Worm (Caenorhabditis elegans) whole organism, late embryonic: ENCODE results near the gene srv-19.

Experiments
- C08G9.2 ChIP-seq: sonication (generic microtip); optimal IDR thresholded peaks from 2 replicates; lab custom pipeline; 2016; ENCODE audit warnings: mild to moderate bottlenecking, missing genetic modification characterization, moderate library complexity, missing compliant biosample characterization
- K09A11.1 ChIP-seq: sonication (generic microtip); optimal IDR thresholded peaks from 2 replicates; lab custom pipeline; 2017; ENCODE audit warnings: antibody characterized with exemption, mild to moderate bottlenecking, missing genetic modification characterization, missing compliant biosample characterization; ENCODE audit not compliant: insufficient read depth
- Y22D7AL.16 ChIP-seq: sonication (generic microtip); optimal IDR thresholded peaks from 2 replicates; lab custom pipeline; 2016; ENCODE audit warnings: missing genetic modification characterization, missing compliant biosample characterization
- ahr-1 ChIP-seq: sonication (generic microtip); optimal IDR thresholded peaks from 2 replicates; lab custom pipeline; 2016; ENCODE audit warnings: missing genetic modification characterization, missing compliant biosample characterization
- ceh-14 ChIP-seq: sonication (generic microtip); optimal IDR thresholded peaks from 2 replicates; lab custom pipeline; 2016; ENCODE audit warnings: missing genotype, missing genetic modification characterization, missing compliant biosample characterization
- ceh-18 ChIP-seq: sonication (generic microtip); optimal IDR thresholded peaks from 2 replicates; lab custom pipeline; 2016; ENCODE audit warnings: missing genetic modification characterization, missing compliant biosample characterization
- ceh-30 ChIP-seq: fragments of 150-350 bp; optimal IDR thresholded peaks from 2 replicates; lab custom pipeline; 2014; ENCODE audit warnings: missing biosample characterization, missing genetic modification characterization
- ceh-48 ChIP-seq: sonication (generic microtip); optimal IDR thresholded peaks from 2 replicates; lab custom pipeline; 2016; ENCODE audit warnings: missing genetic modification characterization, inconsistent platforms, missing compliant biosample characterization
- ceh-9 ChIP-seq: sonication (generic microtip); optimal IDR thresholded peaks from 2 replicates; lab custom pipeline; 2016; ENCODE audit warnings: mild to moderate bottlenecking, missing genetic modification characterization, inconsistent platforms, missing compliant biosample characterization
- che-1 ChIP-seq: sonication (generic microtip); optimal IDR thresholded peaks from 2 replicates; lab custom pipeline; 2016; ENCODE audit warnings: mild to moderate bottlenecking, missing genetic modification characterization, missing compliant biosample characterization
- elt-2 ChIP-seq: sonication (generic microtip); optimal IDR thresholded peaks from 2 replicates; lab custom pipeline; 2016; ENCODE audit warnings: missing genetic modification reagents, missing genetic modification characterization, missing compliant biosample characterization
- ets-4 ChIP-seq: sonication (generic microtip); optimal IDR thresholded peaks from 2 replicates; lab custom pipeline; 2016; ENCODE audit warnings: missing genetic modification characterization, missing compliant biosample characterization
- fax-1 ChIP-seq: sonication (generic microtip); optimal IDR thresholded peaks from 2 replicates; lab custom pipeline; 2016; ENCODE audit warnings: missing genotype, missing genetic modification characterization, missing compliant biosample characterization
- fkh-10 ChIP-seq: fragments of 150-350 bp; optimal IDR thresholded peaks from 2 replicates; lab custom pipeline; 2014; ENCODE audit warnings: missing biosample characterization, missing genetic modification reagents, missing genetic modification characterization
- gmeb-2 ChIP-seq: sonication (generic microtip); optimal IDR thresholded peaks from 2 replicates; lab custom pipeline; 2016; ENCODE audit warnings: missing genetic modification characterization, inconsistent platforms, missing compliant biosample characterization
- hlh-6 ChIP-seq: sonication (generic microtip); optimal IDR thresholded peaks from 2 replicates; lab custom pipeline; 2016; ENCODE audit warnings: missing genotype, missing genetic modification characterization, missing compliant biosample characterization
- hlh-8 ChIP-seq: sonication (generic microtip); optimal IDR thresholded peaks from 2 replicates; lab custom pipeline; 2016; ENCODE audit warnings: missing genotype, missing genetic modification characterization, missing compliant biosample characterization
- lim-6 ChIP-seq: sonication (generic microtip); optimal IDR thresholded peaks from 2 replicates; lab custom pipeline; 2016; ENCODE audit warnings: missing genetic modification characterization, missing compliant biosample characterization
- madf-2 ChIP-seq: sonication (generic microtip); optimal IDR thresholded peaks from 2 replicates; lab custom pipeline; 2017; ENCODE audit warnings: missing genetic modification characterization, missing compliant biosample characterization
- nfya-1 ChIP-seq: sonication (generic microtip); optimal IDR thresholded peaks from 2 replicates; lab custom pipeline; 2017; ENCODE audit warnings: missing genetic modification characterization, mild to moderate bottlenecking, missing compliant biosample characterization, antibody characterized with exemption, moderate library complexity
- nhr-11 ChIP-seq: fragments of 150-350 bp; optimal IDR thresholded peaks from 2 replicates; lab custom pipeline; 2014; ENCODE audit warnings: missing biosample characterization, missing genetic modification characterization
- nhr-232 ChIP-seq: sonication (generic microtip); optimal IDR thresholded peaks from 2 replicates; lab custom pipeline; 2016; ENCODE audit warnings: missing genetic modification characterization, missing compliant biosample characterization
- odd-2 ChIP-seq: sonication (generic microtip); optimal IDR thresholded peaks from 2 replicates; lab custom pipeline; 2017; ENCODE audit warnings: antibody characterized with exemption, mild to moderate bottlenecking, missing genetic modification characterization, missing compliant biosample characterization
- pros-1 ChIP-seq: fragments of 150-350 bp; optimal IDR thresholded peaks from 2 replicates; lab custom pipeline; 2014; ENCODE audit warnings: missing biosample characterization, missing genetic modification reagents, missing genetic modification characterization
- ref-2 ChIP-seq: sonication (generic microtip); optimal IDR thresholded peaks from 2 replicates; lab custom pipeline; 2016; ENCODE audit warnings: missing genetic modification characterization, missing compliant biosample characterization
- rnt-1 ChIP-seq: sonication (generic microtip); optimal IDR thresholded peaks from 2 replicates; lab custom pipeline; 2016; ENCODE audit warnings: missing genetic modification characterization, missing compliant biosample characterization
- sdc-2 ChIP-seq: sonication (generic microtip); optimal IDR thresholded peaks from 2 replicates; lab custom pipeline; 2016; ENCODE audit warnings: missing genotype, missing genetic modification characterization, missing compliant biosample characterization
- sox-2 ChIP-seq: fragments of 200-800 bp; sonication (Bioruptor generic); IDR thresholded peaks from 2 replicates; pipeline ENCODE4 v1.3.6; 2022; ENCODE audit warnings: missing genetic modification reagents, missing genetic modification characterization, missing compliant biosample characterization
- sox-4 ChIP-seq: sonication (generic microtip); optimal IDR thresholded peaks from 2 replicates; lab custom pipeline; 2017; ENCODE audit warnings: mild to moderate bottlenecking, missing genetic modification characterization, inconsistent platforms, missing compliant biosample characterization
- tbx-2 ChIP-seq: sonication (generic microtip); optimal IDR thresholded peaks from 2 replicates; lab custom pipeline; 2016; ENCODE audit warnings: missing genetic modification characterization, missing compliant biosample characterization
- unc-3 ChIP-seq, 2 experiments: fragments of 200-800 bp in 1 of 2; sonication (Bioruptor generic) in 1 of 2; sonication (generic microtip) in 1 of 2; conservative IDR thresholded peaks in 1 of 2; optimal IDR thresholded peaks in 1 of 2; 2 replicates each; pipeline versions ENCODE4 v1.3.6 to Lab custom; 2016 to 2022; ENCODE audit warnings: missing compliant biosample characterization in 2 of 2, missing genetic modification characterization in 2 of 2, missing genetic modification reagents in 1 of 2
- unc-42 ChIP-seq: sonication (generic microtip); optimal IDR thresholded peaks from 2 replicates; lab custom pipeline; 2016; ENCODE audit warnings: missing genotype, missing genetic modification characterization, missing compliant biosample characterization
- unc-55 ChIP-seq: sonication (generic microtip); optimal IDR thresholded peaks from 2 replicates; lab custom pipeline; 2017; ENCODE audit warnings: missing biosample characterization, missing genetic modification reagents, missing genetic modification characterization
- zip-5 ChIP-seq: sonication (generic microtip); optimal IDR thresholded peaks from 2 replicates; lab custom pipeline; 2016; ENCODE audit warnings: missing genetic modification characterization, missing compliant biosample characterization

srv-19 gene

DNA sequence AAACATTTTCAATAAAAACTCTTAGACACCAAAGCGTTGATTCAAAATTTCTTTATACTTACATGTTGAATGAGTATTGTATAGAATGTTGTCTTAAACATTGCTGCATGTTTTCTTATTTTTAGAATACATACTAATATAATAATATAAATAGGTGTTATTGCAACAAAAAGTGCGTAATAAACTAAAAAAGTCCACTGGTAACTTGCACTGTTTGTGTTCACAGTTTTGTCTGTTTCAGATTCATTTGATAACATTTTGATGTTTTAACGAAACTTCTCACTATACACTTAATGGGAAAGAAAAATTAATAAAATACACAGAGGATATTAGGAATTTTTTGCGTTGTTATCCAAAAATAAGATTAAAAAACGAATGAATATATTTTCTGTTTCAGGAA lies at the start of gene srv-19:
Gene srv-19, minus strand, starts transcription at position 101 of the 400 bp plus-strand sequence.
- TF ChIP-seq ceh-48 (tag; lab: Kevin White, UChicago) = no peak
- TF ChIP-seq Y22D7AL.16 (tag; lab: Kevin White, UChicago) = no peak
- no peak for TF ChIP-seq ceh-9
- TF ChIP-seq che-1 = no peak
- TF ChIP-seq ref-2 (tag; lab: Kevin White, UChicago) = no peak
- no peak for TF ChIP-seq zip-5
- TF ChIP-seq tbx-2 (tag; lab: Kevin White, UChicago) = no peak
- TF ChIP-seq ahr-1 (tag; lab: Kevin White, UChicago) = no peak
- no peak for TF ChIP-seq unc-3 (GFP tag; conservative IDR thresholded peaks at IDR 0.05; lab: Robert Waterston, UW)
- no peak for TF ChIP-seq unc-3 (tag; optimal IDR thresholded peaks at IDR 0.05; lab: Kevin White, UChicago)
- TF ChIP-seq sox-2 = no peak
- TF ChIP-seq elt-2 (tag; lab: Kevin White, UChicago) = no peak
- no peak for TF ChIP-seq ceh-18 (tag; lab: Kevin White, UChicago)
- TF ChIP-seq K09A11.1 (tag; lab: Kevin White, UChicago) = no peak
- no peak for TF ChIP-seq madf-2 (tag; lab: Kevin White, UChicago)

DNA sequence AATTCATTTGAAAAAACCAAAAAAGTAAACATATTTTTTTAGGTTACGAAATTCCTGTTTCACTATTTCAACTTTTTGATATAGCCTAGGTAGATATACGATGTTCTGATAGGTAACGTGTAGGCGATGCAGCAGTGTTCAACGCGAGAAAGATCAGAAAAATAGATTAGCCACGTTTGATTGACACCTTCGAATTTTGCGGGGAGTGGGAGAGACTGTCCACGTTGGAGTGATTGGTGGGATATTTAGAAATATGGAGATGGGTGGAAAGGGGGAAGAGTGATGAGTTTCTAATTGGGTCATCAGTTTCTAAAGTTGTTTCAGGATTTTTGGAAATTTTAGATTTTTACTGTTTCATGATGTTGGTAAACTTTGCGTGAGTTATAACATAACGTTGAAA lies 49.4 kb upstream of the srv-19 start:
- no peak for TF ChIP-seq unc-55
- no peak for TF ChIP-seq gmeb-2 (tag; lab: Kevin White, UChicago)
- no peak for TF ChIP-seq pros-1 (tag; lab: Kevin White, UChicago)
- no peak for TF ChIP-seq nhr-232
- TF ChIP-seq lim-6 (tag; lab: Kevin White, UChicago) = no peak
- no peak for TF ChIP-seq ets-4 (tag; lab: Kevin White, UChicago)
- TF ChIP-seq ceh-30 (tag; lab: Kevin White, UChicago) = no peak
- no peak for TF ChIP-seq ceh-18 (tag; lab: Kevin White, UChicago)
- no peak for TF ChIP-seq rnt-1
- TF ChIP-seq hlh-8 (tag; lab: Kevin White, UChicago) = no peak
- no peak for TF ChIP-seq C08G9.2 (tag; lab: Kevin White, UChicago)

DNA sequence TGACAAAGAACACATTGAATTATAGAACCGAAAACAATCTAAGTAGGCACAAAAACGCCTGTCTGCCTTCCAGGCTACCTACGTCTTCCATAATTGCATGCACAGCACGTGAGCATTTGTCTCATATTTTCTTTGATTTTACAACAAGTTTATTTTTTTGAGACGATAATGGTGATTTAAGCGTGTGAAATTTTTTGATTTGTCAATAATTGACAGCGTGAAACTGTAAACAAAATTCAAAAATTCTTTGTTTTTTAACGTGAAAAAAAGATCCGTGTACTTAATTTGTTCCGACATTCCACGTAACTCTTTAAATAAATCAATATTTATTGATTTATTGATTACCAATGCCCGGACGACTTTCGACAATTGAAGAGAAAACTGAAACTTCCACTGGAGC lies 43.3 kb upstream of the srv-19 start, which contains the start of gene dhhc-13:
Gene dhhc-13, plus strand, starts transcription at position 301 of the 400 bp plus-strand sequence.
- TF ChIP-seq hlh-6 (tag; lab: Kevin White, UChicago) (no peak), ahr-1 (tag; lab: Kevin White, UChicago) (no peak), ceh-14 (tag; lab: Kevin White, UChicago) (no peak), sdc-2 (tag; lab: Kevin White, UChicago) (no peak), ets-4 (tag; lab: Kevin White, UChicago) (no peak)

DNA sequence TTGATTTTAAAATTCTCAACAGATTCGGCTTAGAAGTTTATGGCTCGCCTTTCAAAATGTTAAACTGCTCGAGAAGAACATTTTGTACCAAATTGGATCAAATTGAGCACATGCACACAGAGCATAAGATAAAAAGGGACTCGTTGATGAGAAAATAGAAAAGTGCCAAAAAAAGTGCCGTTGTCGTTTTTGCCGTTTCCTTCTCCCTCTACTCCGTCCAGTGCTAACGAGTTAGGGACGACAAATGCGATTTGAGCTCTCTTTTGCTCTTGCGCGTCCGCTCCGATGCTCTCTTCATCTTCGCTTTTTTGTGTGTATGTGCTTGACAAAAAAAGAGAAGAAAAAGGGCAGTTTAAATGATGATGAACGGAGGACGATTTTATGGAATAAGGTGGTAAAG lies 41.4 kb upstream of the srv-19 start:
- TF ChIP-seq unc-42 (tag; lab: Kevin White, UChicago) (peak; percentile 91), nhr-11 (tag; lab: Kevin White, UChicago) (no peak)

DNA sequence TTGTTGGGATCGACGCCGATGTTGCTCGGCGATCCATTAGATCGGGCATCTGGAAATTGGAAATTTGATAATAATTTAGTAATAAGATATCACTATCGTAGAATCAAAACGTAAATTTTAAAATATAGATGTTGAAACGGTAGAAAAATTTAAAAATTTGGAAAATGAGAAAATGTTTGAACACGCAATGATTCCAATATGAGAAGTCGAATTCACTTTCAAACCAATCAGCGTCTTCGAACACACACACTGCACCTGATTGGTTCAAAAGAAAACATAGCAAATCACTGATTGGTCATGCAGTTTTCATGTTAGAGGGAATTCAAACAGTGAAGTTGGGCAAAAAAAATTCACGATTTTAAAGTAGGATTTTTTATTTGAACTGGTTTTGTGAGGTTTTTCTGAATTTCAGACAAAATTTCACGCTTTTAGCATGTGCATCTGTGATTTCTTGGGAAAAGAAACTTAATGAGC lies 29.6 kb upstream of the srv-19 start, which contains the start of gene H04M03.12:
Gene H04M03.12, minus strand, starts transcription at position 51 of the 474 bp plus-strand sequence.
- TF ChIP-seq odd-2 (tag; lab: Kevin White, UChicago) = no peak
- TF ChIP-seq nfya-1 = peak; percentile 53

DNA sequence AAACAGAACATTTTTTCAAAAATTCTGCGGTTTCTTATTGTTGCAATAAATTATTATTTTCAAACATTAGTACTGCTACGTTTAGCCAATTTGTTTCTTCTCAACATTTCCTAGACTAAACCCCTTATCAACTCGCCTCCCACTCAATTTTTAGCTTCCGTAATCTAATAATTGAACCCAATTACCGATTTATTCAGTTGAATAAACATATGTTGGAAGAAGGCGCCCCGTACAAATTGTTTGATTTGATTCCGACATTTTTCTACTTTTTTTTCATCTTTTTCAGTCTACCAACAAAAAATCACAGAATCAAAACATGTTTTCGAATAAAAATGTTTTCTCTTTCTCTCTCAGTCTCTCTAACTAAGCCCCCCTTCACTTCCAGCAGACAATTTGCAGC lies 29.0 kb upstream of the srv-19 start:
- TF ChIP-seq fax-1 (tag; lab: Kevin White, UChicago) (no peak), unc-42 (tag; lab: Kevin White, UChicago) (peak; percentile 85), fkh-10 (GFP tag; lab: Kevin White, UChicago) (no peak), sox-4 (tag; lab: Kevin White, UChicago) (no peak)
- TF ChIP-seq, all 69 proteins: peak for 1
